Fruit fly (Drosophila melanogaster): ENCODE measurements around the gene CG33679.
A peak's percentile ranks its signal among the peaks of the same experiment; 100 is the strongest.

Gene CG33679

DNA sequence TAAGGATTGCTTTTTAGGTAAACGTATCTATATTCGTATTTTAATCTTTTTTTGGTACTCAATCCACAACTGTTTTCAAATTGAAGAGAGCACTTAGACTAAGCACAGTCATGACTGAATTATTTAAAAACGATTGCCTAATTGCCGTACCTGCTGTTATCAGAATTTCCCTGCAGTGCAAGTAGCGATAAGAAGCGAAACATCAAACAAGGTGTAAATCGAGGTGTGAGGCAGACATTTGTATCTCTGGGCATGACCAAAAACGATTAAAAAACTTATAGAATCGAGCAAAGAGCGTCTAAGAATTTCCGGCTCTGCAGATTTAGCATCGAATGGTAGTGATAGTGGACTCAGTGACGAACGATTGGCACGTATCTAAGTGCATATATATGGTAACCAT, 3.0 kb upstream of the CG33679 start:
- TF ChIP-seq cic (GFP tag; optimal IDR thresholded peaks at IDR 0.05) (no peak), Clk (GFP tag; optimal IDR thresholded peaks at IDR 0.05) (no peak), CG1620 (GFP tag; optimal IDR thresholded peaks at IDR 0.05) (no peak), CG33017 (tag; optimal IDR thresholded peaks at IDR 0.05) (no peak), ovo (GFP tag; optimal IDR thresholded peaks at IDR 0.05) (no peak), CG14711 (tag; optimal IDR thresholded peaks at IDR 0.05) (no peak), Hr96 (GFP tag; optimal IDR thresholded peaks at IDR 0.05) (no peak), CG11617 (GFP tag; optimal IDR thresholded peaks at IDR 0.05) (no peak), pad (GFP tag; optimal IDR thresholded peaks at IDR 0.05) (no peak), Crg-1 (GFP tag; optimal IDR thresholded peaks at IDR 0.05) (no peak), CG5204 (GFP tag; optimal IDR thresholded peaks at IDR 0.05) (no peak), CG7045 (GFP tag; optimal IDR thresholded peaks at IDR 0.05) (no peak), CG7101 (tag; optimal IDR thresholded peaks at IDR 0.05) (no peak), cnc (optimal IDR thresholded peaks at IDR 0.05) (no peak), toe (GFP tag; optimal IDR thresholded peaks at IDR 0.05) (no peak), CG12768 (GFP tag; optimal IDR thresholded peaks at IDR 0.05) (no peak), Mnt (GFP tag; optimal IDR thresholded peaks at IDR 0.05) (no peak), bab1 (GFP tag; optimal IDR thresholded peaks at IDR 0.05) (no peak), kay (GFP tag; ENCODE audit: borderline replicate concordance) (no peak), tj (GFP tag; optimal IDR thresholded peaks at IDR 0.05) (no peak)

- TF ChIP-seq tj (GFP tag; optimal IDR thresholded peaks at IDR 0.05) (peak; percentile 7), cic (GFP tag; optimal IDR thresholded peaks at IDR 0.05) (no peak), CG11617 (GFP tag; optimal IDR thresholded peaks at IDR 0.05) (peak; percentile 40), CG7101 (tag; optimal IDR thresholded peaks at IDR 0.05) (peak; percentile 48), ovo (GFP tag; optimal IDR thresholded peaks at IDR 0.05) (peak; percentile 21), bab1 (GFP tag; optimal IDR thresholded peaks at IDR 0.05) (peak; percentile 30), Mnt (GFP tag; optimal IDR thresholded peaks at IDR 0.05) (peak; percentile 30), Hr96 (GFP tag; optimal IDR thresholded peaks at IDR 0.05) (peak; percentile 19), CG33017 (tag; optimal IDR thresholded peaks at IDR 0.05) (no peak), CG14711 (tag; optimal IDR thresholded peaks at IDR 0.05) (peak; percentile 56), cnc (optimal IDR thresholded peaks at IDR 0.05) (no peak), CG7045 (GFP tag; optimal IDR thresholded peaks at IDR 0.05) (peak; percentile 54), pad (GFP tag; optimal IDR thresholded peaks at IDR 0.05) (peak; percentile 91), kay (GFP tag; ENCODE audit: borderline replicate concordance) (peak; percentile 66), toe (GFP tag; optimal IDR thresholded peaks at IDR 0.05) (peak; percentile 25), CG12768 (GFP tag; optimal IDR thresholded peaks at IDR 0.05) (peak; percentile 56), Clk (GFP tag; optimal IDR thresholded peaks at IDR 0.05) (no peak)
Observed at dm6 chr2L:15056359-15057220, 1.5 kb upstream of the CG33679 start.

dm6 chr2L:15057225-15058117, 632 bp upstream of the CG33679 start, which contains the start of gene ck:
Gene ck (minus strand): TSS chr2L:15057862.
- peak; percentile 10 for TF ChIP-seq bab1 (GFP tag; optimal IDR thresholded peaks at IDR 0.05)
- peak; percentile 1 for TF ChIP-seq pad (GFP tag; optimal IDR thresholded peaks at IDR 0.05)
- no peak for TF ChIP-seq Hr96 (GFP tag; optimal IDR thresholded peaks at IDR 0.05)

DNA sequence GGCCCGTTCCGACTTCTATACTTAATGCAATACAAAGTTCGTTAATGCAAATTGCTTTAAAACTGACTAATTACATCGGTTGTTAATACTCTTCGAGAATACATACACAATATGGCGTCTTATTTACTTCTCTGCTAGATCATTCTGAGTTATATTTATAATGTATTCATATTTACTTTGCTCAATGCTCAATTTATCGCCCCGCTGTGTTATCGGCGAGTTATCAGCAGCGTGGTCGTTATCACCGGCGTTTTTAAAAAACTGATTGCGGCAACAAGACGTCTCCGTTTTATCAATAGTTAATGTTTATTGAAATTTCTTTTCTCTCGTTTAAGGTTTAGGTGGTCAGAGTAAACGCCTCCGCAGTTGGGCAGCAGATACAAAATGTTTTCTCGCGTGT, 897 bp downstream of the CG33679 start:
- TF ChIP-seq kay (GFP tag; ENCODE audit: borderline replicate concordance) (peak; percentile 74), bab1 (GFP tag; optimal IDR thresholded peaks at IDR 0.05) (no peak)

- no peak for TF ChIP-seq cnc (optimal IDR thresholded peaks at IDR 0.05)
- TF ChIP-seq Mnt (GFP tag; optimal IDR thresholded peaks at IDR 0.05), result peak; percentile 10
Observed at dm6 chr2L:15060580-15061005, 2.5 kb downstream of the CG33679 start, which contains the start of gene TfIIS. Gene TfIIS (minus strand): TSS chr2L:15060757.

dm6 chr2L:15061368-15061767, 3.3 kb downstream of the CG33679 start, which contains the start of the genes solo and vas:
Gene solo (plus strand): TSS chr2L:15061656.
Gene vas (plus strand): TSS chr2L:15061656.
- TF ChIP-seq kay (GFP tag; ENCODE audit: borderline replicate concordance) (peak; percentile 81), CG11617 (GFP tag; optimal IDR thresholded peaks at IDR 0.05) (no peak), toe (GFP tag; optimal IDR thresholded peaks at IDR 0.05) (no peak)

DNA sequence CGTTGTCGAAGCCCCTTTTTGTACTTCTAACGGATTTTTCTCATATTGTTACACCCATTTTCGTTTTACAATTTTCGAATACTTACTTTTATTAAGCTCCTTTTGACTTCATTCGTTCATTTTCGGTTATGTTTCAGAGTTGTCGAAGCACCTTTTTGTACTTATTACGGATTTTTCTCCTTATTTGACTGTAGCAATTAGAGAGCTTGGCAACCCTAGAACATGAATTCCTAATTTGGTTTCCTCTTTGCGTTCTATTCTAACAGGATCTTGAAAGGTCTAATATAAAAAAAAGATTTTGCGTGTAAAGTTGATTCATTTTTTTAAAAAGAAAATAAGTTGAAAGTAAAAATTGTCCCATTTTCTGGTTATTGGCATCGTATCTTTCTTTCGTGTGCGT, 4.0 kb downstream of the CG33679 start:
- TF ChIP-seq toe (GFP tag; optimal IDR thresholded peaks at IDR 0.05) (no peak), pad (GFP tag; optimal IDR thresholded peaks at IDR 0.05) (peak; percentile 42), Clk (GFP tag; optimal IDR thresholded peaks at IDR 0.05) (no peak), CG14711 (tag; optimal IDR thresholded peaks at IDR 0.05) (peak; percentile 91), ovo (GFP tag; optimal IDR thresholded peaks at IDR 0.05) (peak; percentile 41)
